Fruit fly (Drosophila melanogaster): ENCODE data around the gene Dad.

The Dad gene

dm6 chr3R:17065018-17065784, 11.4 kb downstream of the Dad start (continued):
- TF ChIP-seq CG9817 (tag; optimal IDR thresholded peaks at IDR 0.05) = peak; percentile 86
- TF ChIP-seq disco-r (GFP tag; optimal IDR thresholded peaks at IDR 0.05) = peak; percentile 64
- TF ChIP-seq yki (optimal IDR thresholded peaks at IDR 0.05) = no peak
- peak; percentile 48 for TF ChIP-seq Sry-δ (GFP tag; optimal IDR thresholded peaks at IDR 0.05)
- no peak for TF ChIP-seq HLHmδ (GFP tag; optimal IDR thresholded peaks at IDR 0.05)
- TF ChIP-seq CG6175 (GFP tag; IDR thresholded peaks at IDR 0.05) = peak; percentile 86
- TF ChIP-seq NC2α (GFP tag; optimal IDR thresholded peaks at IDR 0.05) = peak; percentile 70
- peak; percentile 82 for TF ChIP-seq slp2 (GFP tag; optimal IDR thresholded peaks at IDR 0.05)
- peak; percentile 59 for TF ChIP-seq CG10321 (GFP tag; IDR thresholded peaks at IDR 0.05)
- TF ChIP-seq mam (GFP tag; optimal IDR thresholded peaks at IDR 0.05) = peak; percentile 91
- TF ChIP-seq E2f1 (GFP tag; IDR thresholded peaks at IDR 0.05) = peak; percentile 87
- TF ChIP-seq CG9797 (GFP tag; optimal IDR thresholded peaks at IDR 0.05) = peak; percentile 34
- TF ChIP-seq CG14050 (GFP tag; IDR thresholded peaks at IDR 0.05) = peak; percentile 84
- TF ChIP-seq Dbx (GFP tag; IDR thresholded peaks at IDR 0.05) = peak; percentile 73
- peak; percentile 77 for TF ChIP-seq CG18011 (GFP tag; optimal IDR thresholded peaks at IDR 0.05)
- peak; percentile 85 for TF ChIP-seq Dek (tag; optimal IDR thresholded peaks at IDR 0.05)
- peak; percentile 96 for TF ChIP-seq CG2712 (tag; optimal IDR thresholded peaks at IDR 0.05)
- peak; percentile 87 for TF ChIP-seq odd (GFP tag; optimal IDR thresholded peaks at IDR 0.05)
- TF ChIP-seq psq (GFP tag; optimal IDR thresholded peaks at IDR 0.05) = peak; percentile 79
- peak; percentile 58 for TF ChIP-seq trh (GFP tag; optimal IDR thresholded peaks at IDR 0.05)
- TF ChIP-seq inv (GFP tag; IDR thresholded peaks at IDR 0.05; ENCODE audit: partially characterized antibody) = no peak
- TF ChIP-seq pnt (GFP tag; optimal IDR thresholded peaks at IDR 0.05) = peak; percentile 79
- peak; percentile 82 for TF ChIP-seq Rx (GFP tag; IDR thresholded peaks at IDR 0.05)
- TF ChIP-seq Dref (GFP tag; IDR thresholded peaks at IDR 0.05) = no peak
- TF ChIP-seq Dfd (GFP tag; optimal IDR thresholded peaks at IDR 0.05) = no peak
- peak; percentile 43 for TF ChIP-seq tup (GFP tag; optimal IDR thresholded peaks at IDR 0.05)
- peak; percentile 96 for TF ChIP-seq CG12769 (tag; optimal IDR thresholded peaks at IDR 0.05)
- peak; percentile 96 for TF ChIP-seq CoRest (tag; optimal IDR thresholded peaks at IDR 0.05)
- TF ChIP-seq ham (GFP tag; IDR thresholded peaks at IDR 0.05) = no peak
- TF ChIP-seq kah (GFP tag; optimal IDR thresholded peaks at IDR 0.05) = peak; percentile 82
- peak; percentile 79 for TF ChIP-seq Adf1 (GFP tag; IDR thresholded peaks at IDR 0.05)
- peak; percentile 78 for TF ChIP-seq CG13894 (tag; optimal IDR thresholded peaks at IDR 0.05)
- TF ChIP-seq CG3847 (GFP tag; IDR thresholded peaks at IDR 0.05) = peak; percentile 85
- TF ChIP-seq esg (GFP tag; conservative IDR thresholded peaks at IDR 0.05) = peak; percentile 89
- 0 out of 3 replicates have a peak, but pooled peaks have one; percentile 54 for TF ChIP-seq z (GFP tag; IDR thresholded peaks at IDR 0.05)
- peak; percentile 91 for TF ChIP-seq Blimp-1 (GFP tag; optimal IDR thresholded peaks at IDR 0.05)
- peak; percentile 40 for TF ChIP-seq Nf-YA (GFP tag; IDR thresholded peaks at IDR 0.05)
- TF ChIP-seq PHDP (tag; optimal IDR thresholded peaks at IDR 0.05) = peak; percentile 97
- TF ChIP-seq CG6683 (GFP tag; optimal IDR thresholded peaks at IDR 0.05) = peak; percentile 90
- TF ChIP-seq CG16863 (GFP tag; optimal IDR thresholded peaks at IDR 0.05) = peak; percentile 91
- TF ChIP-seq CG8944 (GFP tag; optimal IDR thresholded peaks at IDR 0.05) = peak; percentile 87
- TF ChIP-seq CG3838 (GFP tag; optimal IDR thresholded peaks at IDR 0.05) = peak; percentile 83
- TF ChIP-seq CG6654 (GFP tag; optimal IDR thresholded peaks at IDR 0.05) = peak; percentile 78
- peak; percentile 88 for TF ChIP-seq wor (GFP tag; IDR thresholded peaks at IDR 0.05)
- peak; percentile 72 for TF ChIP-seq CG4707 (GFP tag; optimal IDR thresholded peaks at IDR 0.05)
- peak; percentile 74 for TF ChIP-seq CG11696 (GFP tag; IDR thresholded peaks at IDR 0.05)
- no peak; the same call in 1 of the 2 replicates for TF ChIP-seq amos (GFP tag; IDR thresholded peaks at IDR 0.05; ENCODE audit: partially characterized antibody)
- TF ChIP-seq Dip2 (GFP tag; IDR thresholded peaks at IDR 0.05) = no peak
- peak; percentile 97 for TF ChIP-seq CG18262 (tag; optimal IDR thresholded peaks at IDR 0.05)
- peak; percentile 84 for TF ChIP-seq CG6765 (GFP tag; optimal IDR thresholded peaks at IDR 0.05)

Data from whole organism, embryonic.